Fruit fly (Drosophila melanogaster) S2 (cell line): ENCODE measurements around the gene Pex2.

Source experiments
- CG8478 ChIP-seq: fragments of >200 bp; optimal IDR thresholded peaks from 2 replicates; lab custom pipeline; 2018
- CTCF ChIP-seq, 2 experiments: fragments of >200 bp; optimal IDR thresholded peaks; 2 replicates each; lab custom pipeline; 2018

DNA sequence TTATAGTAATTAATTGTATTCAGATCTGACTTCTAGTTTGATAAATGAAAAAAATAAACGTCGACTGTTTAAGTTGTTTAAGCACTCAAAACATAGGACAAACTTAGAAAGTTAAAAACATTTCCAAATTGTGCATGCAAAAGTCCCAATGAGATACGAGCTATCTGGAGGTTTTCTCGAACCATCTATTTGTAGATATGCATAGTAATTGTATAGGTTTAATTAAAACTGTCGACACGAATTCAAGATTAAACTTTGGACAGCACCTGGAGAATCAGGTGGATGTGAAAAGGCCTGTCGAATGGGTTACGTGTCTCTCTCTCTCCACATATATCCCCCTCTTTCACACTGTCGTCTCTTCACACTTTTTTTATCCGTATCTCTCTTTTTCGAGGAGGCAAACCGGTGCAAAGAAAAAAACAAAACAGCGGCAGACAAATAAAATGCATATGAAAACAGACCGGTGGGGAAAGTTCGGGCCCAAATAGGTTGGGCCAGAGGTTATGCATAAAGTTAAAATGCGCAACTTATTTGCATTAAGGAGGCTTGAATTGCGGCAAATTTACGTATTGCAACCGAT lies 21.3 kb downstream of the Pex2 start:
- TF ChIP-seq CG8478 (lab: Kevin White, UChicago): no peak
- no peak for TF ChIP-seq CTCF (optimal IDR thresholded peaks at IDR 0.05; lab: Kevin White, UChicago)
